Worm (Caenorhabditis elegans) whole organism, early embryonic: ENCODE data around the gene oac-21.

Experiments used
- B0310.2 ChIP-seq: sonication (generic microtip); optimal IDR thresholded peaks from 2 replicates; lab custom pipeline; 2016; ENCODE audit warnings: mild to moderate bottlenecking, missing genetic modification characterization, missing compliant biosample characterization
- F13C5.2 ChIP-seq: sonication (generic microtip); optimal IDR thresholded peaks from 2 replicates; lab custom pipeline; 2017; ENCODE audit warnings: mild to moderate bottlenecking, missing genetic modification characterization, inconsistent platforms, missing compliant biosample characterization
- aly-1 ChIP-seq: sonication (generic microtip); optimal IDR thresholded peaks from 2 replicates; lab custom pipeline; 2016; ENCODE audit warnings: missing genetic modification characterization, missing compliant biosample characterization
- ama-1 ChIP-seq: fragments of 150-350 bp; optimal IDR thresholded peaks from 2 replicates; lab custom pipeline; 2014
- ceh-13 ChIP-seq: fragments of 200-800 bp; sonication (Bioruptor generic); optimal IDR thresholded peaks from 2 replicates; lab custom pipeline; 2018; ENCODE audit warnings: mild to moderate bottlenecking, missing genetic modification characterization, missing compliant biosample characterization
- ceh-36 ChIP-seq: sonication (generic microtip); optimal IDR thresholded peaks from 2 replicates; lab custom pipeline; 2016; ENCODE audit warnings: missing genetic modification characterization, inconsistent platforms, missing compliant biosample characterization
- ets-7 ChIP-seq: sonication (generic microtip); optimal IDR thresholded peaks from 2 replicates; lab custom pipeline; 2016; ENCODE audit warnings: missing genotype, missing genetic modification characterization, missing compliant biosample characterization
- flt-1 ChIP-seq: fragments of 200-800 bp; sonication (Bioruptor generic); IDR thresholded peaks from 2 replicates; pipeline ENCODE4 v1.3.6; 2022; ENCODE audit warnings: missing genetic modification characterization, missing compliant biosample characterization
- hmbx-1 ChIP-seq: sonication (generic microtip); optimal IDR thresholded peaks from 2 replicates; lab custom pipeline; 2016; ENCODE audit warnings: mild to moderate bottlenecking, missing genetic modification characterization, missing compliant biosample characterization
- hmg-4 ChIP-seq: fragments of 200-800 bp; sonication (Bioruptor generic); optimal IDR thresholded peaks from 2 replicates; lab custom pipeline; 2018; ENCODE audit warnings: mild to moderate bottlenecking, missing genetic modification characterization, missing compliant biosample characterization
- hnd-1 ChIP-seq: sonication (generic microtip); optimal IDR thresholded peaks from 2 replicates; lab custom pipeline; 2016; ENCODE audit warnings: missing genetic modification characterization, missing compliant biosample characterization
- pes-1 ChIP-seq: fragments of 200-800 bp; sonication (Bioruptor generic); IDR thresholded peaks from 2 replicates; pipeline ENCODE4 v1.3.6; 2022; ENCODE audit warnings: missing genetic modification reagents, missing genetic modification characterization, missing compliant biosample characterization
- scrt-1 ChIP-seq: fragments of 200-800 bp; sonication (Bioruptor generic); IDR thresholded peaks from 2 replicates; pipeline ENCODE4 v1.3.6; 2022; ENCODE audit warnings: missing genetic modification characterization, missing compliant biosample characterization
- sea-1 ChIP-seq: fragments of 200-800 bp; sonication (Bioruptor generic); conservative IDR thresholded peaks from 2 replicates; pipeline ENCODE4 v1.3.6; 2022; ENCODE audit warnings: missing genetic modification characterization, missing compliant biosample characterization
- tbx-11 ChIP-seq: fragments of 200-800 bp; sonication (Bioruptor generic); IDR thresholded peaks from 2 replicates; pipeline ENCODE4 v1.3.6; 2022; ENCODE audit warnings: missing genetic modification characterization, missing compliant biosample characterization
- tbx-37 ChIP-seq: fragments of 200-800 bp; sonication (Bioruptor generic); conservative IDR thresholded peaks from 2 replicates; pipeline ENCODE4 v1.3.6; 2022; ENCODE audit warnings: missing genetic modification reagents, missing genetic modification characterization, missing compliant biosample characterization
- tra-4 ChIP-seq: sonication (generic microtip); optimal IDR thresholded peaks from 2 replicates; lab custom pipeline; 2017; ENCODE audit warnings: missing genetic modification characterization, missing compliant biosample characterization

oac-21 gene

DNA sequence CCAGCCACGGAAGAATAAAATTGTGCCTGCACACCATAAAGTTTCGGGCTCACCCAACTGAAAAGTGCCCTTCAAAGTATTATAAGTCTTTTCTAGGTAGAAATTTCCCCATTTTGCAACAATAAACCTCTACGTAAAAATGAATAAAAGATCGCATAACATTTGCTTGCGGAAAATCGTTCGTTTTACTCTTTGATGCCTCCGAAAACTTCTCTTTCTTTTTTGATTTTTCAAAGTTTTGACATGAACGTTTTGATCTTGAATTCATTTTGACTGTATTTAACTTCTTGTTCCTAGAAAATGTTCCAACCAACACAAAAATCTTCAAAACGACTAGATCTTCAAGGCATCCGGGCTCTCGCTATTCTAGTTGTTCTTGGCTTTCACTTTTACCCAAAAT is at the start of gene oac-21:
oac-21 (plus strand) TSS at position 301 of the 400 bp plus-strand sequence.
- TF ChIP-seq tbx-37: no peak
- no peak for TF ChIP-seq flt-1 (GFP tag; lab: Robert Waterston, UW)
- TF ChIP-seq B0310.2 (tag; lab: Kevin White, UChicago): no peak
- no peak for TF ChIP-seq ceh-36
- TF ChIP-seq ets-7 (tag; lab: Kevin White, UChicago): no peak
- no peak for TF ChIP-seq ama-1
- no peak for TF ChIP-seq ceh-13 (GFP tag; lab: Kevin White, UChicago)
- no peak for TF ChIP-seq pes-1 (GFP tag; lab: Robert Waterston, UW)
- no peak for TF ChIP-seq hmbx-1 (tag; lab: Kevin White, UChicago)
- no peak for TF ChIP-seq F13C5.2 (tag; lab: Kevin White, UChicago)
- TF ChIP-seq hnd-1 (tag; lab: Kevin White, UChicago): no peak

DNA sequence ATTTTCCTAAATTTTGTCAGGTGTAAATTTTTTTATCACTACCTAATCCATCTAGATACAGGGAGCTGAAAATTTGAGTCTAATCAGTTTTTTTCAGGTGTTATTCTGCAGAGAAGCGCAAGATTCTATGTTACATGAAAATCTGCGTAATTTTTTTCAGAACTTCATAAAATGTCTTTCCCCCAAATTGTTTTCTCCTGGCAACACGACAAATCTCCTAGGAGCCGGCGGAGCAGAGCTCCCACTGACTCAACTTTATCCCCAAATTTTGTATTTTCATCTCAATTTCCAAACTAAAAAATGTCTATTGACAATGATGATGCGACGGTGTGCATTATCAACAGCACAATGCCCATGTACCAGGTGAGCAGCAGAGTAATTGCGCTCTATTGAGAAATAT is 49.6 kb upstream of the oac-21 start, which contains the start of gene F28F9.2:
F28F9.2 (plus strand) TSS at position 301 of the 400 bp plus-strand sequence.
- TF ChIP-seq hmg-4: no peak
- TF ChIP-seq pes-1 (GFP tag; lab: Robert Waterston, UW): no peak
- no peak for TF ChIP-seq tbx-11 (GFP tag; lab: Robert Waterston, UW)
- TF ChIP-seq ama-1: no peak
- TF ChIP-seq aly-1 (tag; lab: Kevin White, UChicago): no peak
- TF ChIP-seq scrt-1 (GFP tag; lab: Robert Waterston, UW): no peak
- TF ChIP-seq ceh-36: no peak
- no peak for TF ChIP-seq B0310.2 (tag; lab: Kevin White, UChicago)

DNA sequence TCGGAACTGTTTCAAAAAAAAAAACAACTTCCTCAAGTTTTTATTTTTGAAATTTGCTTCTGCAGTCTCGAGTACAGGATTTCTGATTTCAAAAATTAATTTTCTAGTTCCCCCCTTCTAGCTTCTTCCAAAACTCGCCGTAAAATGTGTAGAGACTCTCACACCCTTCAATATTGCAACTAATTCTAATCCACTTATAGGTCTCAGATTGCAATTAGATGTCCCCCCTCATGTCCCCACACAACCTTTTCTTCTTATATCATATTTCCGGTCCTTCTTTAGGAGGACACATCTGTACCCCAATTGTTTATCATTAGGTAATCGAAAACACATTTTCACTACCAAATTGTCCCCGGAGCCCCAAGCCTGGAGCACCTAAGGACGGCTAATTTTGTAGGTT is 48.6 kb upstream of the oac-21 start:
- no peak for TF ChIP-seq sea-1 (GFP tag; lab: Robert Waterston, UW)
- TF ChIP-seq tra-4: no peak
- TF ChIP-seq ets-7 (tag; lab: Kevin White, UChicago): no peak

DNA sequence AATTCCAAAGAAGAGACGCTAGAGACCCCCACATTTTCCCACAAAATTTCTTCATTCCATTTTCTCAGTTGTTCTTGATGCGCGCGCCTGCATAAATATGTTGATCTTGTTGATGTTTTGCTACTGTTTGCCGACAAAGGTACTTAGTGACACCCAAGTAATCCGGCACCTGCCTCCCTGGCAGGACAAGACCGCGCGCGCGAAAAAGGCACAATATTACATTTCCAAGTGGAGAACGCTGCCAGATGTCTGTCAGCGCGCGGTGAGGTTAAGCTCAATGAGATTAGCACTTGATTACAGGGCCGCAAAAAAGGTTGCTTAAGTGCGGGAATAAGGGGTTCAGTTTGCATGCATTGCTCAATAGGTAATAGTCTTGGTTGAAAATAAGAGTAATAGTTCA is 47.5 kb upstream of the oac-21 start:
- TF ChIP-seq B0310.2 (tag; lab: Kevin White, UChicago) (no peak), ceh-36 (peak; percentile 47), tbx-11 (GFP tag; lab: Robert Waterston, UW) (no peak)

DNA sequence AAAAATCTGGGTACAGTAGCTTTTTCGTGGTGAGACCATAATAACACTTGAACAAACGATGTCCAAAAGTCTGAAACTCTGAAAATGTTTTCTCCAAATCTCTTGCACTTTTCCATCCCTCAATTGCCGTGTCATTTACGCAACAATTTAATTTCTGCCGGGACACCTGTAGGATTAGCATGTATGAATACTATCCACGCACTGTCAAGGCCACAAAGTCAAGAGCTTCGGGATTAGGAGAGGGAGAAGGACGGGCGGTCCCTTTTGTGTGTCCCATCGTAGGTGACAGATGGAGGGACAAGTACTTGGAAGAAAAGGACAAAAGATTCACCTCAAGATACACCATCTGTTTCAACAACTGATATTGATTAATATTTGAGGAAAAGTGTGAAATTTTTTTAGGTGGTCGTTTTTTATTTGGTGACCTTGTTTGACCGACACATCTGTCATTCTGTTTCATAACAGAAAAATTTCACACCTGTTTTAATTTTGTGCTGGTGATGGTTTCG is 46.0 kb upstream of the oac-21 start:
- TF ChIP-seq hmbx-1 (tag; lab: Kevin White, UChicago) (no peak), ets-7 (tag; lab: Kevin White, UChicago) (no peak), ceh-36 (peak; percentile 43), hmg-4 (no peak), scrt-1 (GFP tag; lab: Robert Waterston, UW) (no peak), tra-4 (no peak)

DNA sequence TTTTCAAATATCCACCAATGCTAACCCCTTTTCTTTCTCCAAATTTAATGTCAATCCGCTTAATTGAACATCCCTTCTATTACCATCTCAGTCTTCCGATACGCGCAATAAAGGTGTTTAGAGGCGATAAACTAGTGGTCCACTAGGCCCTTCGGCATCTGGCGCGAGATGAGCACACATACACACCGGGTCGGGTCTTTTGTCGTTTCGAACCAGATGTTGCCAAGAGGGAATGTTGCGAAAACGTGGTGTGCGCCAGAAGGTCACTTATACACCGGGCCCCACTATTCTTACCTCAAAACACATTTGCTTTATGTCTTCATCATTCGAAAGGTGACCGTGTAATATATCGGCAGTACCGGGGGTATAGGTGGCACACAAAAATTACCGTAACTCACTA is 45.1 kb upstream of the oac-21 start:
- TF ChIP-seq ets-7 (tag; lab: Kevin White, UChicago): no peak
- TF ChIP-seq hmg-4: peak; percentile 24

DNA sequence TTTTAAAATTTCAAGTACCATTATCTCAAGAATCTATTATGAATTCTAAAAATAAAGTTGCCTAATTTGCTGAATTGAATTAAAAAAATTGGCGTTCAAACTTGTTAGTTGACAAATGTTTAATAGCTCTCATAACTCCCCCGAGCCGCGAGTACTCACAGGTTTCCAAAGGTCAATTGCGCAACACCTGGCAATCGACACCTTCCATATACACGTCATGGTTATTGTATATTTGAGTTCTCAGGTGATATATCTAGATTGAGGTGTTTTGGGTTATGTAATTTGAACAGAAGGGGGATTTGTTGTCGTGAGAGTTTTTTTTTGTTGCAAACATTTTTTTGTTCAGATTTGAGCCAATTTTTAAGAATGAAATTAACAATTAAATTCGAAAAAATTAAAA is 44.5 kb upstream of the oac-21 start:
- TF ChIP-seq ets-7 (tag; lab: Kevin White, UChicago): no peak
- TF ChIP-seq ama-1: no peak
- TF ChIP-seq B0310.2 (tag; lab: Kevin White, UChicago): no peak

DNA sequence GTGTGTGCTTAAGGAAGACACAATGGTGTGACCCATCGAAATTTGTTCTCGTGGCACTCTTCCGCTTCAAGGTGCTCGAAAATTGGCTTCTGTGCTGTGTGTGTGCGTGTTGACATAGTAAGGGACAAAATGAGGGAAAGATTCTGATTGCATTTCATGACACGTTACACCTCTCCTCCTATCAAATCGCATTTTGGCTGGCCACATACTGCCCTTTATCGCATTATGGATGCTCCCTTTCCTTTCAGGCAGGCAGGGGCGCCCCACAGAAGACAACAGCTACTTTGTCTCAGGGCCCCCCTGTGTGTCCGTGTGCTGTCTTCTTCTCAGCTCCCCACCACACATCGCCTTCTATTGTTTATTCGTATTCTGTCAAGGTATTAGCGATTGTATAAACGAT is 41.6 kb upstream of the oac-21 start:
- TF ChIP-seq B0310.2 (tag; lab: Kevin White, UChicago): no peak
- no peak for TF ChIP-seq ceh-36
- no peak for TF ChIP-seq scrt-1 (GFP tag; lab: Robert Waterston, UW)
- TF ChIP-seq hmg-4: no peak

DNA sequence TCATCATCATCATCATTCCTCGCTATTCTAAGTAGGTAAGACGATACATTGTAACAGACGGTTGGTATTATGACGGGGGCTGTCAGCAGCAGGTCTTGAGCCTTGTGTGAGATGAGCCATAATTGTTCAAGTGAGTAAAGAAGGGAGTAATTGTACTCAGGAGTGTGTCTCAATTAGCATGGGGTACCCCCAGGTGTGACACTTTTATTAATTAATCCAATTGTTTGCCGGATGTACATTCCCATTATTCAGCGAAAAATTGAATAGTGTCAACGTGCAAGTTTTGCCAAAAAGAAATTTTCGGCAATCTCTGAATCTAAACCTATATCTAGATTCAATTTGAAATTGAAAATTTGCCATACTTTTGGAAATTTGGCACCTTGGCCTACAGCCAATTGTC is 40.1 kb upstream of the oac-21 start:
- TF ChIP-seq tbx-37 (no peak), ets-7 (tag; lab: Kevin White, UChicago) (no peak), ceh-36 (no peak), scrt-1 (GFP tag; lab: Robert Waterston, UW) (no peak), aly-1 (tag; lab: Kevin White, UChicago) (no peak), sea-1 (GFP tag; lab: Robert Waterston, UW) (no peak), tra-4 (no peak), B0310.2 (tag; lab: Kevin White, UChicago) (no peak), hnd-1 (tag; lab: Kevin White, UChicago) (no peak), ceh-13 (GFP tag; lab: Kevin White, UChicago) (no peak), F13C5.2 (tag; lab: Kevin White, UChicago) (no peak)

DNA sequence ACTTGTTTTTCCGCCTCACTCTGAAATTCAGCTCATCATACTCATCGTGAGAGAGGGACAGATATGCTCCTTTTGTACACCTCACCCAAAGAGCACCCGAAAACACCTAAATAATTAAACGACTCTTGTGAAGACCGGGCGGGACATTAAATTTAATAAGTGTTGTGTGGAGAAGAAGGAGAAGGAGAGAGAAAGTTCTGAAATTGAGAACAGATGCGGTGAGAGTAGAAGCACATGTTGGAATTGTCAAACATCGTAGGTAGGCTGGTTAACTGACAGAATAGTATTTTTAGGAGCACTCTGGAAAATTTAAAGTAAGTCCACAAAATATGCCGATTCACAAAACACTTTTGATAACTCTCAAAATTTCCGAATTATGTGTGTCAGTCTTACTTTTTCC is 35.5 kb upstream of the oac-21 start:
- TF ChIP-seq tbx-37 (no peak), pes-1 (GFP tag; lab: Robert Waterston, UW) (no peak), flt-1 (GFP tag; lab: Robert Waterston, UW) (no peak), ceh-13 (GFP tag; lab: Kevin White, UChicago) (no peak), sea-1 (GFP tag; lab: Robert Waterston, UW) (no peak), hnd-1 (tag; lab: Kevin White, UChicago) (no peak), hmg-4 (no peak), aly-1 (tag; lab: Kevin White, UChicago) (no peak), ama-1 (no peak), hmbx-1 (tag; lab: Kevin White, UChicago) (no peak), tbx-11 (GFP tag; lab: Robert Waterston, UW) (no peak), tra-4 (no peak), scrt-1 (GFP tag; lab: Robert Waterston, UW) (no peak), F13C5.2 (tag; lab: Kevin White, UChicago) (no peak), ets-7 (tag; lab: Kevin White, UChicago) (no peak), B0310.2 (tag; lab: Kevin White, UChicago) (no peak)
